Fruit fly (Drosophila melanogaster) whole organism, prepupa: Measurements from ENCODE around the gene mub.

Experiments used
- CG10631 ChIP-seq: fragments of 200-800 bp; sonication (Bioruptor generic); optimal IDR thresholded peaks from 2 replicates; lab custom pipeline; 2016; ENCODE audit warnings: missing biosample characterization, missing genetic modification characterization
- CG10669 ChIP-seq: fragments of 200-800 bp; sonication (Bioruptor generic); optimal IDR thresholded peaks from 3 replicates; lab custom pipeline; 2018; ENCODE audit warnings: missing biosample characterization, mild to moderate bottlenecking, missing genetic modification characterization, moderate library complexity
- CG11294 ChIP-seq: fragments of 200-800 bp; sonication (Bioruptor generic); IDR thresholded peaks from 2 replicates; pipeline ENCODE4 v1.3.6; 2022; ENCODE audit warnings: missing biosample characterization, missing genetic modification characterization
- CG11762 ChIP-seq: fragments of 200-800 bp; sonication (Bioruptor generic); optimal IDR thresholded peaks from 3 replicates; lab custom pipeline; 2016; ENCODE audit warnings: missing biosample characterization, missing genetic modification characterization; ENCODE audit not compliant: insufficient read depth
- CG11902 ChIP-seq: fragments of 200-800 bp; sonication (Bioruptor generic); optimal IDR thresholded peaks from 3 replicates; lab custom pipeline; 2016; ENCODE audit warnings: missing biosample characterization, missing genetic modification characterization
- CG15336 ChIP-seq: fragments of 200-800 bp; sonication (Bioruptor generic); IDR thresholded peaks from 2 replicates; pipeline ENCODE4 v1.3.6; 2022; ENCODE audit warnings: missing biosample characterization, missing genetic modification characterization
- CG1621 ChIP-seq: fragments of 200-800 bp; sonication (Bioruptor generic); optimal IDR thresholded peaks from 3 replicates; lab custom pipeline; 2018; ENCODE audit warnings: missing biosample characterization, mild to moderate bottlenecking, missing genetic modification characterization
- CG16779 ChIP-seq: fragments of 200-800 bp; sonication (Bioruptor generic); optimal IDR thresholded peaks from 3 replicates; lab custom pipeline; 2017; ENCODE audit warnings: missing biosample characterization, mild to moderate bottlenecking, missing genetic modification characterization
- CG3032 ChIP-seq: fragments of 200-800 bp; optimal IDR thresholded peaks from 2 replicates; lab custom pipeline; 2019; ENCODE audit warnings: missing biosample characterization, mild to moderate bottlenecking, missing genetic modification characterization, moderate library complexity
- CG31627 ChIP-seq: fragments of 200-800 bp; sonication (Bioruptor generic); optimal IDR thresholded peaks from 3 replicates; lab custom pipeline; 2016; ENCODE audit warnings: missing biosample characterization, missing genetic modification characterization
- CG32006 ChIP-seq: fragments of 200-800 bp; sonication (Bioruptor generic); optimal IDR thresholded peaks from 3 replicates; lab custom pipeline; 2017; ENCODE audit warnings: missing biosample characterization, mild to moderate bottlenecking, missing genetic modification characterization
- CG34406 ChIP-seq: fragments of 200-800 bp; sonication (Bioruptor generic); optimal IDR thresholded peaks from 3 replicates; lab custom pipeline; 2016; ENCODE audit warnings: missing biosample characterization, missing genetic modification characterization
- CG3919 ChIP-seq: fragments of 200-800 bp; sonication (Bioruptor generic); optimal IDR thresholded peaks from 3 replicates; lab custom pipeline; 2016; ENCODE audit warnings: missing biosample characterization, missing genetic modification characterization
- CG6163 ChIP-seq: fragments of 200-800 bp; sonication (Bioruptor generic); IDR thresholded peaks from 3 replicates; pipeline ENCODE4 v1.3.6; 2022; ENCODE audit warnings: missing biosample characterization, missing genetic modification characterization
- CG6276 ChIP-seq: fragments of 200-800 bp; sonication (Bioruptor generic); optimal IDR thresholded peaks from 2 replicates; lab custom pipeline; 2017; ENCODE audit warnings: missing biosample characterization, mild to moderate bottlenecking, missing genetic modification characterization
- CG6792 ChIP-seq: fragments of 200-800 bp; sonication (Bioruptor generic); optimal IDR thresholded peaks from 3 replicates; lab custom pipeline; 2016; ENCODE audit warnings: missing biosample characterization, missing genetic modification characterization
- CG6808 ChIP-seq: fragments of 200-800 bp; sonication (Bioruptor generic); optimal IDR thresholded peaks from 3 replicates; lab custom pipeline; 2017; ENCODE audit warnings: missing biosample characterization, missing genetic modification characterization, mild to moderate bottlenecking, moderate library complexity, missing genetic modification reagents
- CG6854 ChIP-seq: fragments of 200-800 bp; sonication (Bioruptor generic); optimal IDR thresholded peaks from 2 replicates; lab custom pipeline; 2017; ENCODE audit warnings: missing biosample characterization, mild to moderate bottlenecking, missing genetic modification characterization
- CG8119 ChIP-seq: fragments of 200-800 bp; sonication (Bioruptor generic); IDR thresholded peaks from 3 replicates; pipeline ENCODE4 v1.3.6; 2022; ENCODE audit warnings: missing biosample characterization, missing genetic modification characterization
- CG9139 ChIP-seq: fragments of 200-800 bp; sonication (Bioruptor generic); optimal IDR thresholded peaks from 3 replicates; lab custom pipeline; 2017; ENCODE audit warnings: missing biosample characterization, mild to moderate bottlenecking, missing genetic modification characterization
- Eip78C ChIP-seq: fragments of 200-800 bp; sonication (Bioruptor generic); peaks from one replicate; lab custom pipeline; 2016; ENCODE audit warnings: missing biosample characterization, missing genetic modification characterization
- Eip93F ChIP-seq: fragments of 200-800 bp; sonication (Bioruptor generic); optimal IDR thresholded peaks from 2 replicates; lab custom pipeline; 2016; ENCODE audit warnings: missing biosample characterization, mild to moderate bottlenecking, missing genetic modification characterization
- Ets21C ChIP-seq: fragments of 200-800 bp; sonication (Bioruptor generic); optimal IDR thresholded peaks from 3 replicates; lab custom pipeline; 2016; ENCODE audit warnings: missing biosample characterization, missing genetic modification characterization
- Ets96B ChIP-seq: fragments of 200-800 bp; optimal IDR thresholded peaks from 2 replicates; lab custom pipeline; 2019; ENCODE audit warnings: missing biosample characterization, mild to moderate bottlenecking, missing genetic modification characterization, moderate library complexity
- Gug ChIP-seq: fragments of 200-800 bp; sonication (Bioruptor generic); IDR thresholded peaks from 2 replicates; pipeline ENCODE4 v1.3.6; 2022; ENCODE audit warnings: missing biosample characterization, missing genetic modification characterization
- Hr38 ChIP-seq: sonication (Bioruptor generic); optimal IDR thresholded peaks from 2 replicates; lab custom pipeline; 2016; ENCODE audit warnings: missing biosample characterization, missing genetic modification characterization
- Hr39 ChIP-seq: fragments of 200-800 bp; sonication (Bioruptor generic); optimal IDR thresholded peaks from 2 replicates; lab custom pipeline; 2016; ENCODE audit warnings: missing biosample characterization, missing genetic modification characterization
- Hr4 ChIP-seq: fragments of 200-800 bp; sonication (Bioruptor generic); optimal IDR thresholded peaks from 3 replicates; lab custom pipeline; 2016; ENCODE audit warnings: missing biosample characterization, missing genetic modification characterization
- Lpt ChIP-seq: fragments of 200-800 bp; sonication (Bioruptor generic); optimal IDR thresholded peaks from 3 replicates; lab custom pipeline; 2016; ENCODE audit warnings: missing biosample characterization, missing genetic modification characterization
- Met ChIP-seq: fragments of 200-800 bp; sonication (Bioruptor generic); optimal IDR thresholded peaks from 3 replicates; lab custom pipeline; 2016; ENCODE audit warnings: missing biosample characterization, missing genetic modification characterization
- Sox14 ChIP-seq: fragments of 200-800 bp; sonication (Bioruptor generic); optimal IDR thresholded peaks from 3 replicates; lab custom pipeline; 2016; ENCODE audit warnings: missing biosample characterization, missing genetic modification characterization
- acj6 ChIP-seq: fragments of 200-800 bp; sonication (Bioruptor generic); optimal IDR thresholded peaks from 3 replicates; lab custom pipeline; 2016; ENCODE audit warnings: missing biosample characterization, missing genetic modification characterization
- dac ChIP-seq: fragments of 200-800 bp; sonication (Bioruptor generic); optimal IDR thresholded peaks from 2 replicates; lab custom pipeline; 2017; ENCODE audit warnings: missing biosample characterization, mild to moderate bottlenecking, missing genetic modification characterization
- dsx ChIP-seq: fragments of 200-800 bp; optimal IDR thresholded peaks from 3 replicates; lab custom pipeline; 2019; ENCODE audit warnings: missing biosample characterization, mild to moderate bottlenecking, missing genetic modification characterization, moderate library complexity; ENCODE audit not compliant: poor library complexity, severe bottlenecking
- eg ChIP-seq: fragments of 200-800 bp; sonication (Bioruptor generic); IDR thresholded peaks from 3 replicates; pipeline ENCODE4 v1.3.6; 2022; ENCODE audit warnings: missing biosample characterization, missing genetic modification characterization
- lz ChIP-seq: fragments of 200-800 bp; sonication (Bioruptor generic); optimal IDR thresholded peaks from 3 replicates; lab custom pipeline; 2016; ENCODE audit warnings: missing biosample characterization, missing genetic modification characterization
- net ChIP-seq: fragments of 200-800 bp; sonication (Bioruptor generic); optimal IDR thresholded peaks from 3 replicates; lab custom pipeline; 2016; ENCODE audit warnings: missing biosample characterization, missing genetic modification characterization
- pdm3 ChIP-seq: fragments of 200-800 bp; sonication (Bioruptor generic); optimal IDR thresholded peaks from 3 replicates; lab custom pipeline; 2016; ENCODE audit warnings: missing biosample characterization, missing genetic modification characterization
- salr ChIP-seq, 2 experiments: fragments of 200-800 bp; sonication (Bioruptor generic); optimal IDR thresholded peaks; 3 replicates each; lab custom pipeline; 2016 to 2018; ENCODE audit warnings: missing biosample characterization in 2 of 2, missing genetic modification characterization in 2 of 2, mild to moderate bottlenecking in 1 of 2
- spab ChIP-seq: fragments of 200-800 bp; sonication (Bioruptor generic); optimal IDR thresholded peaks from 2 replicates; lab custom pipeline; 2017; ENCODE audit warnings: missing biosample characterization, mild to moderate bottlenecking, missing genetic modification characterization, missing genetic modification reagents
- ss ChIP-seq, 2 experiments: fragments of 200-800 bp; sonication (Bioruptor generic); optimal IDR thresholded peaks; 2 replicates in 1 of 2; 3 replicates in 1 of 2; lab custom pipeline; 2017 to 2018; ENCODE audit warnings: mild to moderate bottlenecking in 2 of 2, missing biosample characterization in 2 of 2, missing genetic modification characterization in 2 of 2, moderate library complexity in 1 of 2
- svp ChIP-seq: fragments of 200-800 bp; sonication (Bioruptor generic); peaks from one replicate; lab custom pipeline; 2016; ENCODE audit warnings: missing biosample characterization, missing genetic modification characterization
- topi ChIP-seq: fragments of 200-800 bp; sonication (Bioruptor generic); optimal IDR thresholded peaks from 3 replicates; lab custom pipeline; 2016; ENCODE audit warnings: missing biosample characterization, missing genetic modification characterization
- vri ChIP-seq: fragments of 200-800 bp; sonication (Bioruptor generic); optimal IDR thresholded peaks from 3 replicates; lab custom pipeline; 2016; ENCODE audit warnings: missing biosample characterization, mild to moderate bottlenecking, missing genetic modification characterization

Gene mub

dm6 chr3L:21891307-21891774 lies 46.8 kb downstream of the mub start (continued):
- TF ChIP-seq dac (GFP tag; lab: Kevin White, UChicago) (peak; percentile 78), CG10669 (peak; percentile 77), CG1621 (peak; percentile 77), Eip78C (GFP tag; lab: Kevin White, UChicago) (peak; percentile 95), pdm3 (GFP tag; lab: Kevin White, UChicago) (peak; percentile 87), CG15336 (GFP tag; lab: Robert Waterston, UW) (peak; percentile 95), Hr39 (GFP tag; lab: Kevin White, UChicago) (peak; percentile 90), Eip93F (GFP tag; lab: Kevin White, UChicago) (peak; percentile 80)

- no peak for TF ChIP-seq CG6276 (GFP tag; lab: Kevin White, UChicago)
- no peak for TF ChIP-seq CG10631 (GFP tag; lab: Kevin White, UChicago)
- no peak for TF ChIP-seq eg (GFP tag; lab: Robert Waterston, UW)
- peak; percentile 79 for TF ChIP-seq Eip93F (GFP tag; lab: Kevin White, UChicago)
- TF ChIP-seq svp (GFP tag; lab: Kevin White, UChicago), result peak; percentile 73
- no peak for TF ChIP-seq Hr4
- TF ChIP-seq CG15336 (GFP tag; lab: Robert Waterston, UW), result no peak
- no peak for TF ChIP-seq lz
- TF ChIP-seq CG9139 (GFP tag; lab: Kevin White, UChicago), result no peak
- no peak for TF ChIP-seq Gug (GFP tag; lab: Robert Waterston, UW)
- no peak for TF ChIP-seq net (GFP tag; lab: Kevin White, UChicago)
- TF ChIP-seq CG16779 (tag; lab: Kevin White, UChicago), result no peak
- no peak for TF ChIP-seq dsx (GFP tag; lab: Kevin White, UChicago)
- peak; percentile 100 for TF ChIP-seq vri
- no peak for TF ChIP-seq CG11902 (GFP tag; lab: Kevin White, UChicago)
- TF ChIP-seq CG11294 (GFP tag; lab: Robert Waterston, UW), result no peak
- TF ChIP-seq CG11762 (GFP tag; lab: Kevin White, UChicago), result no peak
- TF ChIP-seq, all 60 proteins: peak for 3
Measured at dm6 chr3L:21892213-21892612, 47.6 kb downstream of the mub start.

DNA sequence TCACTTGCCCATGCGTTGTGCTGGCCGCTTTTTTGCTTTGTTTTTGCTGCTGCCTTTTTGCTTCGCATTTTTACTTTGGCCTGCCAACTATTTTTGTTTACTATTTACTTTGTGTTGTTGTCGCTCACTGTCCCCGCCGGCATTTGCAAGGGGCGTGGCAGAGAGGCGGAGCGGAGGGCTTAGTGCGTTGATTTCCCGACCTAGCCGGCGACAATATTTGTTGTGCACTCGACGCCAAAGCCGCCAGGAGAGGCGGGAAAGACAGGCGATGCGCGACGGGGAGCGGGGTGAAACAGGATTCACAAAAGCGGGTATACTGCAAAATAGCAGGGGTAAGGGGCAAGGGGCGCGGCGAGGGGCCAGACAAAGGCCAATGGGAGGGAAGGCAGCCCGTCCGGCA lies 48.1 kb downstream of the mub start:
- TF ChIP-seq CG11902 (GFP tag; lab: Kevin White, UChicago) (no peak), CG8119 (GFP tag; lab: Robert Waterston, UW) (peak; percentile 64; the same call in 2 of the 3 replicates), CG15336 (GFP tag; lab: Robert Waterston, UW) (peak; percentile 48; the same call in 1 of the 2 replicates), CG31627 (GFP tag; lab: Kevin White, UChicago) (no peak), CG3032 (tag; lab: Kevin White, UChicago) (peak; percentile 31), ss (GFP tag; optimal IDR thresholded peaks at IDR 0.05; lab: Kevin White, UChicago) (peak; percentile 60 to 69), CG32006 (no peak), eg (GFP tag; lab: Robert Waterston, UW) (peak; percentile 74), CG6854 (GFP tag; lab: Kevin White, UChicago) (no peak), CG6792 (no peak), Gug (GFP tag; lab: Robert Waterston, UW) (peak; percentile 52), lz (no peak), CG6163 (GFP tag; lab: Robert Waterston, UW) (peak; percentile 72), vri (no peak), Hr38 (GFP tag; lab: Kevin White, UChicago) (no peak), spab (GFP tag; lab: Kevin White, UChicago) (peak; percentile 37), CG11294 (GFP tag; lab: Robert Waterston, UW) (no peak), CG10631 (GFP tag; lab: Kevin White, UChicago) (no peak), CG34406 (GFP tag; lab: Kevin White, UChicago) (no peak), Met (GFP tag; lab: Kevin White, UChicago) (no peak), Eip93F (GFP tag; lab: Kevin White, UChicago) (no peak), CG1621 (peak; percentile 90), svp (GFP tag; lab: Kevin White, UChicago) (no peak), topi (no peak), CG6276 (GFP tag; lab: Kevin White, UChicago) (peak; percentile 65), CG3919 (GFP tag; lab: Kevin White, UChicago) (peak; percentile 38), CG10669 (peak; percentile 31), Ets21C (GFP tag; lab: Kevin White, UChicago) (no peak), Sox14 (peak; percentile 12), Lpt (GFP tag; lab: Kevin White, UChicago) (peak; percentile 77), dac (GFP tag; lab: Kevin White, UChicago) (peak; percentile 28), Ets96B (no peak), dsx (GFP tag; lab: Kevin White, UChicago) (peak; percentile 82), CG6808 (GFP tag; lab: Kevin White, UChicago) (peak; percentile 71), salr (GFP tag; optimal IDR thresholded peaks at IDR 0.05; lab: Kevin White, UChicago) (peak in 1 of 2 experiments; percentile 55), net (GFP tag; lab: Kevin White, UChicago) (peak; percentile 1), acj6 (GFP tag; lab: Kevin White, UChicago) (no peak)
